Worm (Caenorhabditis elegans): ENCODE data around the gene F55D1.1.

The F55D1.1 gene

ce11 chrX:5470111-5470745 is 19.4 kb upstream of the F55D1.1 start:
- TF ChIP-seq egl-18 (GFP tag; IDR thresholded peaks at IDR 0.05) (no peak), ztf-22 (GFP tag; optimal IDR thresholded peaks at IDR 0.05) (no peak), F22D6.2 (tag; optimal IDR thresholded peaks at IDR 0.05) (no peak), lag-1 (GFP tag; IDR thresholded peaks at IDR 0.05) (no peak), nhr-27 (tag; optimal IDR thresholded peaks at IDR 0.05) (no peak), K11D2.4 (GFP tag; IDR thresholded peaks at IDR 0.05) (no peak), Y95B8A.8 (GFP tag; IDR thresholded peaks at IDR 0.05) (no peak), F52B5.7 (tag; optimal IDR thresholded peaks at IDR 0.05) (no peak), die-1 (tag; optimal IDR thresholded peaks at IDR 0.05) (no peak), let-526 (GFP tag; IDR thresholded peaks at IDR 0.05) (no peak), atf-7 (tag; optimal IDR thresholded peaks at IDR 0.05) (no peak), F55B11.4 (tag; optimal IDR thresholded peaks at IDR 0.05; ENCODE audit: borderline replicate concordance, insufficient read depth) (no peak), F33H1.4 (GFP tag; IDR thresholded peaks at IDR 0.05) (no peak), ztf-25 (GFP tag; IDR thresholded peaks at IDR 0.05) (no peak), nhr-179 (tag; optimal IDR thresholded peaks at IDR 0.05) (no peak), egrh-3 (GFP tag; IDR thresholded peaks at IDR 0.05) (no peak), egl-44 (GFP tag; IDR thresholded peaks at IDR 0.05) (no peak), F57C9.4 (tag; optimal IDR thresholded peaks at IDR 0.05) (no peak)

- TF ChIP-seq ztf-28 (GFP tag; IDR thresholded peaks at IDR 0.05) = no peak
- TF ChIP-seq ceh-27 (GFP tag; optimal IDR thresholded peaks at IDR 0.05) = peak; percentile 75
- TF ChIP-seq B0261.1 (tag; optimal IDR thresholded peaks at IDR 0.05) = no peak
- no peak for TF ChIP-seq lsl-1 (GFP tag; optimal IDR thresholded peaks at IDR 0.05)
- TF ChIP-seq athp-1 (tag; optimal IDR thresholded peaks at IDR 0.05) = no peak
- 0 out of 2 replicates have a peak, but pooled peaks have one; percentile 48 for TF ChIP-seq nfyb-1 (GFP tag; IDR thresholded peaks at IDR 0.05)
- no peak for TF ChIP-seq snpc-4 (GFP tag; optimal IDR thresholded peaks at IDR 0.05)
- peak in 2 of 4 experiments; percentile 24 for TF ChIP-seq snpc-4 (tag; optimal IDR thresholded peaks at IDR 0.05)
- no peak for TF ChIP-seq F52B5.7 (tag; optimal IDR thresholded peaks at IDR 0.05)
- TF ChIP-seq snpc-1.3 (tag; optimal IDR thresholded peaks at IDR 0.05; ENCODE audit: insufficient read depth) = no peak
- peak; percentile 17 for TF ChIP-seq unc-62 (GFP tag; optimal IDR thresholded peaks at IDR 0.05)
- TF ChIP-seq rpc-1 (optimal IDR thresholded peaks at IDR 0.05) = no peak
- no peak for TF ChIP-seq rpc-1 (tag; optimal IDR thresholded peaks at IDR 0.05)
- peak; percentile 92 for TF ChIP-seq nhr-80 (tag; optimal IDR thresholded peaks at IDR 0.05)
- peak; percentile 30 for TF ChIP-seq gei-17 (GFP tag; optimal IDR thresholded peaks at IDR 0.05)
- TF ChIP-seq sea-2 (GFP tag; IDR thresholded peaks at IDR 0.05) = no peak
- no peak for TF ChIP-seq unc-130 (GFP tag; optimal IDR thresholded peaks at IDR 0.05)
- no peak for TF ChIP-seq Y56A3A.18 (GFP tag; IDR thresholded peaks at IDR 0.05)
- no peak for TF ChIP-seq hlh-12 (tag; optimal IDR thresholded peaks at IDR 0.05)
- TF ChIP-seq rcor-1 (GFP tag; IDR thresholded peaks at IDR 0.05) = peak; percentile 41; the same call in 1 of the 2 replicates
- TF ChIP-seq bed-1 (GFP tag; IDR thresholded peaks at IDR 0.05) = no peak
- peak; percentile 14 for TF ChIP-seq tbp1 (GFP tag; optimal IDR thresholded peaks at IDR 0.05)
- no peak for TF ChIP-seq ceh-91 (GFP tag; IDR thresholded peaks at IDR 0.05)
- peak in 1 of 2 experiments; percentile 18 for TF ChIP-seq let-607 (tag; optimal IDR thresholded peaks at IDR 0.05)
- peak; percentile 34; the same call in 1 of the 2 replicates for TF ChIP-seq mcd-1 (GFP tag; IDR thresholded peaks at IDR 0.05)
- TF ChIP-seq ceh-40 (GFP tag; IDR thresholded peaks at IDR 0.05) = no peak
- TF ChIP-seq C17E4.6 (GFP tag; IDR thresholded peaks at IDR 0.05) = no peak
- no peak for TF ChIP-seq tbx-9 (tag; optimal IDR thresholded peaks at IDR 0.05; ENCODE audit: borderline replicate concordance)
- no peak for TF ChIP-seq lin-26 (GFP tag; IDR thresholded peaks at IDR 0.05)
- TF ChIP-seq K12H6.12 (tag; optimal IDR thresholded peaks at IDR 0.05) = peak; percentile 21
- TF ChIP-seq F57A8.1 (GFP tag; optimal IDR thresholded peaks at IDR 0.05) = no peak
- TF ChIP-seq zfh-2 (GFP tag; conservative IDR thresholded peaks at IDR 0.05) = peak; percentile 88
Observed at ce11 chrX:5475164-5475576, 14.5 kb upstream of the F55D1.1 start.

All from whole organism, young adult.